Worm (Caenorhabditis elegans): ENCODE measurements around the gene dmsr-3.

dmsr-3 gene

ce11 chrII:13383061-13383460 lies 27.1 kb upstream of the dmsr-3 start:
- TF ChIP-seq nfya-2 (GFP tag; IDR thresholded peaks at IDR 0.05) = no peak
- TF ChIP-seq C06A6.2 (GFP tag; conservative IDR thresholded peaks at IDR 0.05) = no peak
- no peak for TF ChIP-seq ztf-22 (GFP tag; optimal IDR thresholded peaks at IDR 0.05)
- TF ChIP-seq zfh-2 (GFP tag; conservative IDR thresholded peaks at IDR 0.05) = peak; percentile 64
- no peak for TF ChIP-seq chd-7 (tag; optimal IDR thresholded peaks at IDR 0.05)
- no peak for TF ChIP-seq ztf-6 (GFP tag; IDR thresholded peaks at IDR 0.05)
- no peak for TF ChIP-seq egl-44 (GFP tag; IDR thresholded peaks at IDR 0.05)
- TF ChIP-seq egrh-3 (GFP tag; IDR thresholded peaks at IDR 0.05) = peak; percentile 43; the same call in 1 of the 2 replicates
- no peak for TF ChIP-seq K11D2.4 (GFP tag; IDR thresholded peaks at IDR 0.05)
- no peak for TF ChIP-seq rec-8 (tag; optimal IDR thresholded peaks at IDR 0.05)
- no peak for TF ChIP-seq die-1 (tag; optimal IDR thresholded peaks at IDR 0.05)
- TF ChIP-seq madf-3 (GFP tag; IDR thresholded peaks at IDR 0.05) = no peak
- no peak for TF ChIP-seq ztf-3 (GFP tag; optimal IDR thresholded peaks at IDR 0.05)
- TF ChIP-seq athp-1 (tag; optimal IDR thresholded peaks at IDR 0.05) = no peak
- no peak for TF ChIP-seq F23B12.7 (tag; optimal IDR thresholded peaks at IDR 0.05; ENCODE audit: insufficient read depth)
- no peak for TF ChIP-seq lin-54 (GFP tag; optimal IDR thresholded peaks at IDR 0.05)
- TF ChIP-seq C17E4.6 (GFP tag; IDR thresholded peaks at IDR 0.05) = no peak

ce11 chrII:13376112-13376511 lies 20.1 kb upstream of the dmsr-3 start, which contains the start of gene Y48C3A.12:
Gene Y48C3A.12 (plus strand): TSS chrII:13376412.
- no peak for TF ChIP-seq let-607 (tag; optimal IDR thresholded peaks at IDR 0.05)

- TF ChIP-seq C06A6.2 (GFP tag; conservative IDR thresholded peaks at IDR 0.05) = no peak
- TF ChIP-seq F23B12.7 (tag; optimal IDR thresholded peaks at IDR 0.05; ENCODE audit: insufficient read depth) = peak; percentile 51
- TF ChIP-seq xnd-1 (tag; optimal IDR thresholded peaks at IDR 0.05) = peak; percentile 43
- TF ChIP-seq aptf-2 (GFP tag; conservative IDR thresholded peaks at IDR 0.05) = no peak
- peak; percentile 14 for TF ChIP-seq snpc-1.1 (tag; optimal IDR thresholded peaks at IDR 0.05; ENCODE audit: insufficient read depth)
- no peak for TF ChIP-seq ceh-40 (GFP tag; IDR thresholded peaks at IDR 0.05)
- TF ChIP-seq nfyb-1 (GFP tag; IDR thresholded peaks at IDR 0.05) = no peak
- TF ChIP-seq lsl-1 (GFP tag; optimal IDR thresholded peaks at IDR 0.05) = peak; percentile 63
- TF ChIP-seq snpc-4 (GFP tag; optimal IDR thresholded peaks at IDR 0.05) = no peak
- peak in 1 of 4 experiments; percentile 74 for TF ChIP-seq snpc-4 (tag; optimal IDR thresholded peaks at IDR 0.05)
- TF ChIP-seq hlh-12 (tag; optimal IDR thresholded peaks at IDR 0.05) = no peak
- TF ChIP-seq die-1 (tag; optimal IDR thresholded peaks at IDR 0.05) = no peak
- peak; percentile 67 for TF ChIP-seq snpc-3.4 (tag; optimal IDR thresholded peaks at IDR 0.05)
- TF ChIP-seq B0336.3 (GFP tag; IDR thresholded peaks at IDR 0.05) = no peak
- peak in 2 of 3 experiments; percentile 7 to 62 for TF ChIP-seq lin-35 (GFP tag; optimal IDR thresholded peaks at IDR 0.05)
- peak; percentile 27 for TF ChIP-seq dpl-1 (GFP tag; optimal IDR thresholded peaks at IDR 0.05)
- peak; percentile 100 for TF ChIP-seq hmg-1.2 (GFP tag; IDR thresholded peaks at IDR 0.05)
- no peak for TF ChIP-seq nhr-27 (tag; optimal IDR thresholded peaks at IDR 0.05)
- TF ChIP-seq madf-8 (GFP tag; conservative IDR thresholded peaks at IDR 0.05) = no peak
- no peak for TF ChIP-seq Y53F4B.3 (GFP tag; IDR thresholded peaks at IDR 0.05)
- peak; percentile 83 for TF ChIP-seq lin-54 (GFP tag; optimal IDR thresholded peaks at IDR 0.05)
- TF ChIP-seq snpc-1.3 (tag; optimal IDR thresholded peaks at IDR 0.05; ENCODE audit: insufficient read depth) = peak; percentile 48
- TF ChIP-seq sea-2 (GFP tag; IDR thresholded peaks at IDR 0.05) = no peak
- TF ChIP-seq hmg-20 (GFP tag; IDR thresholded peaks at IDR 0.05) = no peak
- TF ChIP-seq ceh-100 (GFP tag; IDR thresholded peaks at IDR 0.05) = peak; percentile 42; the same call in 1 of the 2 replicates
- peak; percentile 34 for TF ChIP-seq efl-1 (GFP tag; optimal IDR thresholded peaks at IDR 0.05)
- TF ChIP-seq ccch-3 (GFP tag; optimal IDR thresholded peaks at IDR 0.05) = no peak
- no peak for TF ChIP-seq sdz-38 (tag; optimal IDR thresholded peaks at IDR 0.05)
- peak; percentile 87 for TF ChIP-seq madf-6 (GFP tag; IDR thresholded peaks at IDR 0.05)
- peak; percentile 13 for TF ChIP-seq K12H6.12 (tag; optimal IDR thresholded peaks at IDR 0.05)
- TF ChIP-seq D2030.7 (GFP tag; IDR thresholded peaks at IDR 0.05) = peak; percentile 62; the same call in 1 of the 2 replicates
These were observed 13.2 kb upstream of the dmsr-3 start, which contains the start of gene Y48C3A.20 for ce11 chrII:13369231-13369630. Gene Y48C3A.20 (plus strand): TSS chrII:13369607.

Data from whole organism, young adult.